Fruit fly (Drosophila melanogaster) whole organism, wandering third instar larva: ENCODE measurements around the gene CG17239.
A peak's percentile ranks its signal among the peaks of the same experiment; 100 is the strongest.

ENCODE experiments used
- Abd-B ChIP-seq: fragments of >200 bp; optimal IDR thresholded peaks from 2 replicates; lab custom pipeline; 2017; ENCODE audit warnings: missing biosample characterization, missing genetic modification characterization
- CG32264 ChIP-seq: fragments of 200-800 bp; sonication (Bioruptor generic); optimal IDR thresholded peaks from 2 replicates; lab custom pipeline; 2016; ENCODE audit warnings: missing biosample characterization, missing genetic modification characterization
- CG9705 ChIP-seq: fragments of 200-800 bp; sonication (Bioruptor generic); optimal IDR thresholded peaks from 2 replicates; lab custom pipeline; 2018; ENCODE audit warnings: missing biosample characterization, mild to moderate bottlenecking, missing genetic modification characterization
- CrebA ChIP-seq: fragments of 200-800 bp; sonication (Bioruptor generic); optimal IDR thresholded peaks from 2 replicates; lab custom pipeline; 2016; ENCODE audit warnings: missing biosample characterization, mild to moderate bottlenecking, missing genetic modification characterization, borderline replicate concordance
- Dfd ChIP-seq: fragments of >200 bp; optimal IDR thresholded peaks from 2 replicates; lab custom pipeline; 2017; ENCODE audit warnings: missing biosample characterization, missing genetic modification characterization
- Dif ChIP-seq: fragments of 200-275, 200-300 bp; sonication (Bioruptor generic); optimal IDR thresholded peaks from 2 replicates; lab custom pipeline; 2018; ENCODE audit warnings: missing biosample characterization, missing genetic modification characterization; ENCODE audit not compliant: partially characterized antibody
- GATAd ChIP-seq: sonication (Bioruptor generic); optimal IDR thresholded peaks from 2 replicates; lab custom pipeline; 2016; ENCODE audit warnings: missing biosample characterization, missing genetic modification characterization
- HLH106 ChIP-seq: fragments of 200-800 bp; optimal IDR thresholded peaks from 3 replicates; lab custom pipeline; 2019; ENCODE audit warnings: missing biosample characterization, mild to moderate bottlenecking, missing genetic modification characterization, moderate library complexity
- Hnf4 ChIP-seq: fragments of 200-800 bp; sonication (Bioruptor generic); optimal IDR thresholded peaks from 2 replicates; lab custom pipeline; 2016; ENCODE audit warnings: missing biosample characterization, mild to moderate bottlenecking, missing genetic modification characterization
- Hr83 ChIP-seq: fragments of 200-300 bp; sonication (Bioruptor generic); optimal IDR thresholded peaks from 2 replicates; lab custom pipeline; 2016; ENCODE audit warnings: missing biosample characterization, mild to moderate bottlenecking, missing genetic modification characterization, moderate library complexity; ENCODE audit not compliant: poor library complexity, severe bottlenecking
- Jra ChIP-seq: sonication (Bioruptor generic); optimal IDR thresholded peaks from 2 replicates; lab custom pipeline; 2016; ENCODE audit warnings: missing biosample characterization, missing genetic modification characterization
- Mio ChIP-seq: sonication (Bioruptor generic); optimal IDR thresholded peaks from 2 replicates; lab custom pipeline; 2016; ENCODE audit warnings: missing biosample characterization, missing genetic modification characterization
- Myc ChIP-seq: fragments of >200 bp; optimal IDR thresholded peaks from 2 replicates; lab custom pipeline; 2017
- N ChIP-seq: fragments of >200 bp; optimal IDR thresholded peaks from 2 replicates; lab custom pipeline; 2018; ENCODE audit warnings: missing biosample characterization, missing external identifiers, missing genetic modification characterization
- OdsH ChIP-seq: fragments of 200-800 bp; sonication (Bioruptor generic); optimal IDR thresholded peaks from 2 replicates; lab custom pipeline; 2016; ENCODE audit warnings: missing biosample characterization, mild to moderate bottlenecking, missing genetic modification characterization
- Rel ChIP-seq, 2 experiments: fragments of 200-800 bp; sonication (Bioruptor generic) in 1 of 2; optimal IDR thresholded peaks; 2 replicates in 1 of 2; 3 replicates in 1 of 2; lab custom pipeline; 2016 to 2019; ENCODE audit warnings: mild to moderate bottlenecking in 2 of 2, missing biosample characterization in 2 of 2, missing genetic modification characterization in 2 of 2, moderate library complexity in 1 of 2
- Sp1 ChIP-seq: fragments of 200-800 bp; sonication (Bioruptor generic); optimal IDR thresholded peaks from 3 replicates; lab custom pipeline; 2019; ENCODE audit warnings: missing biosample characterization, mild to moderate bottlenecking, missing genetic modification characterization, moderate library complexity
- Vsx2 ChIP-seq: fragments of 200-300, 225-300 bp; sonication (Bioruptor generic); optimal IDR thresholded peaks from 2 replicates; lab custom pipeline; 2018; ENCODE audit warnings: missing biosample characterization, missing genetic modification characterization; ENCODE audit not compliant: partially characterized antibody
- br ChIP-seq: fragments of 200-800 bp; sonication (Bioruptor generic); optimal IDR thresholded peaks from 2 replicates; lab custom pipeline; 2016; ENCODE audit warnings: missing biosample characterization, missing genetic modification characterization
- brk ChIP-seq: fragments of 200-800 bp; sonication (Bioruptor generic); optimal IDR thresholded peaks from 2 replicates; lab custom pipeline; 2016; ENCODE audit warnings: missing biosample characterization, mild to moderate bottlenecking, missing genetic modification characterization
- dl ChIP-seq, 2 experiments: fragments of 175-275, 200-275 bp in 1 of 2; fragments of 200-275 bp in 1 of 2; sonication (Bioruptor generic); optimal IDR thresholded peaks; lab custom pipeline; 2018; ENCODE audit warnings: mild to moderate bottlenecking in 2 of 2, missing biosample characterization in 2 of 2, missing genetic modification characterization in 2 of 2, moderate library complexity in 2 of 2; ENCODE audit not compliant: partially characterized antibody in 2 of 2, insufficient read depth in 1 of 2
- dmrt93B ChIP-seq: fragments of 200-800 bp; sonication (Bioruptor generic); optimal IDR thresholded peaks from 2 replicates; lab custom pipeline; 2018; ENCODE audit warnings: missing biosample characterization, mild to moderate bottlenecking, missing genetic modification characterization
- dsf ChIP-seq: sonication (Bioruptor generic); optimal IDR thresholded peaks from 2 replicates; lab custom pipeline; 2016; ENCODE audit warnings: missing biosample characterization, missing genetic modification characterization, borderline replicate concordance
- ey ChIP-seq: fragments of 200-800 bp; sonication (Bioruptor generic); optimal IDR thresholded peaks from 2 replicates; lab custom pipeline; 2016; ENCODE audit warnings: missing biosample characterization, missing genetic modification characterization
- foxo ChIP-seq, 2 experiments: fragments of 200-800 bp; sonication (Bioruptor generic); optimal IDR thresholded peaks; 2 replicates in 1 of 2; 3 replicates in 1 of 2; lab custom pipeline; 2016 to 2017; ENCODE audit warnings: missing biosample characterization in 2 of 2, missing genetic modification characterization in 2 of 2
- fru ChIP-seq: fragments of 200-800 bp; sonication (Bioruptor generic); optimal IDR thresholded peaks from 3 replicates; lab custom pipeline; 2016; ENCODE audit warnings: missing biosample characterization, mild to moderate bottlenecking, missing genetic modification characterization
- h ChIP-seq: fragments of 200-800 bp; sonication (Bioruptor generic); optimal IDR thresholded peaks from 3 replicates; lab custom pipeline; 2016; ENCODE audit warnings: missing biosample characterization, mild to moderate bottlenecking, missing genetic modification characterization
- jim ChIP-seq: fragments of 175-275, 200-325 bp; sonication (Bioruptor generic); optimal IDR thresholded peaks from 2 replicates; lab custom pipeline; 2016; ENCODE audit warnings: missing biosample characterization, mild to moderate bottlenecking, missing genetic modification characterization
- lola ChIP-seq: fragments of >200 bp; optimal IDR thresholded peaks from 2 replicates; lab custom pipeline; 2017; ENCODE audit warnings: missing biosample characterization, missing genetic modification characterization
- pan ChIP-seq: fragments of >200 bp; optimal IDR thresholded peaks from 2 replicates; lab custom pipeline; 2017
- psq ChIP-seq: fragments of 200-800 bp; sonication (Bioruptor generic); optimal IDR thresholded peaks from 3 replicates; lab custom pipeline; 2017; ENCODE audit warnings: missing biosample characterization, mild to moderate bottlenecking, missing genetic modification characterization, moderate library complexity
- rgr ChIP-seq: fragments of 200-800 bp; sonication (Bioruptor generic); optimal IDR thresholded peaks from 3 replicates; lab custom pipeline; 2016; ENCODE audit warnings: missing biosample characterization, mild to moderate bottlenecking, missing genetic modification characterization
- sage ChIP-seq: fragments of 200-800 bp; sonication (Bioruptor generic); optimal IDR thresholded peaks from 2 replicates; lab custom pipeline; 2016; ENCODE audit warnings: missing biosample characterization, mild to moderate bottlenecking, missing genetic modification characterization
- sv ChIP-seq: fragments of 200-800 bp; sonication (Bioruptor generic); optimal IDR thresholded peaks from 3 replicates; lab custom pipeline; 2016; ENCODE audit warnings: missing biosample characterization, missing genetic modification characterization
- tai ChIP-seq: sonication (Bioruptor generic); optimal IDR thresholded peaks from 2 replicates; lab custom pipeline; 2016; ENCODE audit warnings: missing biosample characterization, missing genetic modification characterization
- usp ChIP-seq: fragments of >200 bp; optimal IDR thresholded peaks from 2 replicates; lab custom pipeline; 2017; ENCODE audit warnings: missing biosample characterization, missing genetic modification characterization
- woc ChIP-seq: sonication (Bioruptor generic); optimal IDR thresholded peaks from 2 replicates; lab custom pipeline; 2016; ENCODE audit warnings: missing biosample characterization, mild to moderate bottlenecking, missing genetic modification characterization

CG17239 gene

DNA sequence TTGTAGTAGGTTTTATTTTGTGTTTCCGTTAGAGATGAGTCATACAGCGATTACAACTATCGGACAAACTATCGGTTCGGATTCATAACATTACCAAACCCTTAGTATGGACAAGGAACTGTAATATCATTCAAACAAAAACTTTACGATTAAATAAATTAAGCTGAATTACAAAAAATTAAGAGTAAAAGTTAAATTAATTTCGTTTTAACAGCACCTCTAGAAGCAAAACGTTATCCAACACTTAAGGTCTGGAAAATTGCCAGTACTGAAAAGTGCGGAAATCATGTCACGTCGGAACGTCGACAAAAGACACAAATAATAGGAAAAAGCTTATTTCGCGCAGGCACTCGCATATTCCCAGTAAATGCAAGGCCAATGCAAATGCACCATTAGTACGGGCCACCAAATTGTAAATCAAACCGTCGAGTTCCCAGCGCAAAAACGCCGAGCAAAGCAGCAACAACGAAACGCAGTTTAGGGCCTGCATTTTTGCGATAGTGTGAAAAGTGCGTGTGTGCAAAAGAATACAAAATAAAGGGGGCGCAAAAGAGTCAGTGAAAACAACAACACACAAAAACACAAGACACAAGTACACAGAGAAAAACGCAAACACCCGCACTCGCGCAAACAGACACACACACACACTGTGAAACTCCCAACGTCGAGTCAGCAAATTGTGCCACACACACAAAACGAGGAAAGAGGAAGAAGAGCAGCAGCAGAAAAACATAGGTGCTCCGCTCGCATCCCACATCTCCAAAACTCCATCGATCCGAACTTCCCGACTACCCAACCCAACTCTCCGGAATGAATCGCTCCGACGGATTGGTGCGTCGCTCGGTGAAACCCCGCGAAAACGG lies 25.7 kb downstream of the CG17239 start, which contains the start of the genes CG15387 and sau:
Gene CG15387, minus strand, starts transcription at position 36 of the 863 bp plus-strand sequence.
Gene sau, plus strand, starts transcription at position 84 of the 863 bp plus-strand sequence.
- peak; percentile 91 for TF ChIP-seq GATAd (GFP tag; lab: Kevin White, UChicago)
- no peak for TF ChIP-seq pan
- peak; percentile 96 for TF ChIP-seq Hnf4 (GFP tag; lab: Kevin White, UChicago)
- TF ChIP-seq Dif (GFP tag; lab: Kevin White, UChicago), result no peak
- no peak for TF ChIP-seq Vsx2 (GFP tag; lab: Kevin White, UChicago)
- TF ChIP-seq sage (GFP tag; lab: Kevin White, UChicago), result peak; percentile 80
- peak; percentile 91 for TF ChIP-seq CG9705
- peak; percentile 89 for TF ChIP-seq Sp1
- no peak for TF ChIP-seq lola
- peak; percentile 90 for TF ChIP-seq psq (GFP tag; lab: Kevin White, UChicago)
- TF ChIP-seq CG32264 (GFP tag; lab: Kevin White, UChicago), result peak; percentile 86
- no peak for TF ChIP-seq Rel (GFP tag; optimal IDR thresholded peaks at IDR 0.05; lab: Kevin White, UChicago)
- peak; percentile 69 for TF ChIP-seq Rel (tag; optimal IDR thresholded peaks at IDR 0.05; lab: Kevin White, UChicago)
- peak; percentile 94 for TF ChIP-seq rgr (GFP tag; lab: Kevin White, UChicago)
- TF ChIP-seq N (GFP tag; lab: Kevin White, UChicago), result no peak
- peak; percentile 90 for TF ChIP-seq ey (GFP tag; lab: Kevin White, UChicago)
- no peak for TF ChIP-seq CrebA (GFP tag; lab: Kevin White, UChicago)
- TF ChIP-seq Jra, result peak; percentile 93
- peak; percentile 23 for TF ChIP-seq Myc (lab: Kevin White, UChicago)
- no peak for TF ChIP-seq usp (GFP tag; lab: Kevin White, UChicago)
- TF ChIP-seq dmrt93B (GFP tag; lab: Kevin White, UChicago), result peak; percentile 77
- no peak for TF ChIP-seq dl (GFP tag; optimal IDR thresholded peaks at IDR 0.05; lab: Kevin White, UChicago; ENCODE audit: insufficient read depth in 1 of 2, partially characterized antibody in 2 of 2)
- peak; percentile 90 for TF ChIP-seq HLH106 (tag; lab: Kevin White, UChicago)
- TF ChIP-seq woc (GFP tag; lab: Kevin White, UChicago), result peak; percentile 87
- TF ChIP-seq sv (GFP tag; lab: Kevin White, UChicago), result peak; percentile 84
- TF ChIP-seq Hr83 (GFP tag; lab: Kevin White, UChicago), result peak; percentile 33
- TF ChIP-seq brk (GFP tag; lab: Kevin White, UChicago), result peak; percentile 87
- TF ChIP-seq Abd-B (GFP tag; lab: Kevin White, UChicago), result no peak
- TF ChIP-seq jim (GFP tag; lab: Kevin White, UChicago), result no peak
- TF ChIP-seq dsf, result peak; percentile 91
- TF ChIP-seq fru, result peak; percentile 92
- TF ChIP-seq tai (GFP tag; lab: Kevin White, UChicago), result no peak
- TF ChIP-seq Mio, result peak; percentile 62
- no peak for TF ChIP-seq Dfd (GFP tag; lab: Kevin White, UChicago)
- peak; percentile 93 for TF ChIP-seq br (GFP tag; lab: Kevin White, UChicago)
- peak; percentile 79 to 93 for TF ChIP-seq foxo (GFP tag; optimal IDR thresholded peaks at IDR 0.05; lab: Kevin White, UChicago)
- peak; percentile 95 for TF ChIP-seq h
- peak; percentile 89 for TF ChIP-seq OdsH (GFP tag; lab: Kevin White, UChicago)

DNA sequence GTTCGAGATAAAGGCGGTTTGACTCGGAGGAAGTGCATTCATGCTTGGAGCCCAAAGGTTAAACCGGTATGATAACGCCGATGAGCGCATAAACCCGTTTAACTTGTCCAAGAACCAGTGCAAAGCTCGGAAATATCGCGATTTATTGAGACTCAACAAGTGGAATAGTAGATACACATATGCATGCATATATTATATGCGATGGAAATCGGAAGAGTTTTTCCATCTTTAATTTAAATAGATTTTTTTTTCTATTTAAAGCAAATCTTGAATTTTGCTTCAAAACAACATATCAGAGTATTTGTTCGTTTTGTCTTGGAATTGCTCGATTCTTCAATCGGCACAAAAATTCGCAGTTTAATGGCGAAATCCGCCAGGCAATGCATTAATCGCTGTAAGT lies 29.8 kb downstream of the CG17239 start:
- TF ChIP-seq rgr (GFP tag; lab: Kevin White, UChicago), result no peak
- peak; percentile 25 for TF ChIP-seq Dif (GFP tag; lab: Kevin White, UChicago)
- TF ChIP-seq dl (GFP tag; optimal IDR thresholded peaks at IDR 0.05; lab: Kevin White, UChicago; ENCODE audit: insufficient read depth in 1 of 2, partially characterized antibody in 2 of 2), result no peak
- TF ChIP-seq CG9705, result no peak
- TF ChIP-seq Sp1, result no peak
- TF ChIP-seq brk (GFP tag; lab: Kevin White, UChicago), result no peak
- TF ChIP-seq Mio, result no peak
- TF ChIP-seq sage (GFP tag; lab: Kevin White, UChicago), result peak; percentile 9
- TF ChIP-seq Abd-B (GFP tag; lab: Kevin White, UChicago), result no peak
- no peak for TF ChIP-seq sv (GFP tag; lab: Kevin White, UChicago)
- no peak for TF ChIP-seq jim (GFP tag; lab: Kevin White, UChicago)
